Comparison of ENCODE assay signal across 5 worm cellular contexts in genomic region chrII:11103052-11103451, ce11.
TF ChIP-seq lines count a peak whose summit lies in the region.

No protein-coding gene starts in this region.

TF ChIP-seq in whole organism, L1 larva, 84 proteins besides CTCF, POLR2A, EP300 and RAD21 (continues in another document):
- TF ChIP-seq xbp-1 (tag; optimal IDR thresholded peaks at IDR 0.05; lab: Kevin White, UChicago) (peak; percentile 17), F16B12.6 (tag; optimal IDR thresholded peaks at IDR 0.05; lab: Kevin White, UChicago) (peak; percentile 37), fkh-4 (tag; optimal IDR thresholded peaks at IDR 0.05; lab: Kevin White, UChicago; ENCODE audit: borderline replicate concordance) (no peak), nhr-77 (tag; optimal IDR thresholded peaks at IDR 0.05; lab: Kevin White, UChicago) (peak; percentile 32), blmp-1 (tag; optimal IDR thresholded peaks at IDR 0.05; lab: Kevin White, UChicago) (peak; percentile 78), nhr-20 (tag; optimal IDR thresholded peaks at IDR 0.05; lab: Kevin White, UChicago) (peak; percentile 68), lin-13 (GFP tag; optimal IDR thresholded peaks at IDR 0.05; lab: Kevin White, UChicago) (peak; percentile 55), lin-35 (GFP tag; optimal IDR thresholded peaks at IDR 0.05; lab: Kevin White, UChicago) (peak; percentile 74 to 85), skn-1 (tag; optimal IDR thresholded peaks at IDR 0.05; lab: Kevin White, UChicago) (peak; percentile 78), nhr-90 (tag; optimal IDR thresholded peaks at IDR 0.05; lab: Kevin White, UChicago; ENCODE audit: poor library complexity) (peak; percentile 32), ztf-4 (tag; optimal IDR thresholded peaks at IDR 0.05; lab: Kevin White, UChicago) (no peak), isw-1 (GFP tag; IDR thresholded peaks at IDR 0.05; lab: Robert Waterston, UW) (peak; percentile 26), C16A3.4 (tag; optimal IDR thresholded peaks at IDR 0.05; lab: Kevin White, UChicago) (peak; percentile 72), elt-3 (tag; optimal IDR thresholded peaks at IDR 0.05; lab: Kevin White, UChicago) (peak in 2 of 6 experiments; percentile 10 to 39), fkh-8 (tag; optimal IDR thresholded peaks at IDR 0.05; lab: Kevin White, UChicago) (peak; percentile 53), lin-15B (tag; optimal IDR thresholded peaks at IDR 0.05; lab: Kevin White, UChicago) (peak; percentile 10), lsy-2 (tag; optimal IDR thresholded peaks at IDR 0.05; lab: Kevin White, UChicago) (peak; percentile 67 to 88), ceh-88 (GFP tag; IDR thresholded peaks at IDR 0.05; lab: Robert Waterston, UW) (no peak)

TF ChIP-seq in whole organism, L3 larva, 47 proteins besides CTCF, POLR2A, EP300 and RAD21:
- peak; percentile 80 for TF ChIP-seq egl-5 (tag; optimal IDR thresholded peaks at IDR 0.05; lab: Kevin White, UChicago)
- no peak for TF ChIP-seq nhr-67 (tag; optimal IDR thresholded peaks at IDR 0.05; lab: Kevin White, UChicago)
- no peak for TF ChIP-seq eor-1 (tag; optimal IDR thresholded peaks at IDR 0.05; lab: Kevin White, UChicago)
- peak; percentile 72 for TF ChIP-seq nhr-23 (tag; optimal IDR thresholded peaks at IDR 0.05; lab: Kevin White, UChicago)
- TF ChIP-seq ceh-82 (tag; optimal IDR thresholded peaks at IDR 0.05; lab: Kevin White, UChicago): no peak
- TF ChIP-seq skn-1 (tag; optimal IDR thresholded peaks at IDR 0.05; lab: Kevin White, UChicago): no peak
- TF ChIP-seq elt-2 (tag; optimal IDR thresholded peaks at IDR 0.05; lab: Kevin White, UChicago): peak; percentile 48
- peak; percentile 11 for TF ChIP-seq hmg-11 (tag; optimal IDR thresholded peaks at IDR 0.05; lab: Kevin White, UChicago)
- peak; percentile 82 for TF ChIP-seq lin-15B (tag; optimal IDR thresholded peaks at IDR 0.05; lab: Kevin White, UChicago)
- TF ChIP-seq snpc-4 (tag; optimal IDR thresholded peaks at IDR 0.05; lab: Kevin White, UChicago): peak; percentile 49
- TF ChIP-seq R02D3.7 (tag; optimal IDR thresholded peaks at IDR 0.05; lab: Kevin White, UChicago): no peak
- TF ChIP-seq pha-4 (tag; optimal IDR thresholded peaks at IDR 0.05; lab: Kevin White, UChicago): peak; percentile 84
- no peak for TF ChIP-seq fkh-10 (GFP tag; optimal IDR thresholded peaks at IDR 0.05; lab: Kevin White, UChicago)
- TF ChIP-seq fos-1 (tag; optimal IDR thresholded peaks at IDR 0.05; lab: Kevin White, UChicago): no peak
- TF ChIP-seq lin-39 (tag; optimal IDR thresholded peaks at IDR 0.05; lab: Kevin White, UChicago): peak; percentile 79
- TF ChIP-seq nhr-25 (tag; optimal IDR thresholded peaks at IDR 0.05; lab: Kevin White, UChicago): peak; percentile 83
- TF ChIP-seq pqm-1 (tag; optimal IDR thresholded peaks at IDR 0.05; lab: Kevin White, UChicago): peak; percentile 29
- TF ChIP-seq nfya-1 (tag; optimal IDR thresholded peaks at IDR 0.05; lab: Kevin White, UChicago; ENCODE audit: insufficient read depth): peak; percentile 76
- TF ChIP-seq ztf-11 (tag; optimal IDR thresholded peaks at IDR 0.05; lab: Kevin White, UChicago): no peak

TF ChIP-seq in whole organism, early embryonic, 17 proteins besides CTCF, POLR2A, EP300 and RAD21:
- TF ChIP-seq hnd-1 (tag; optimal IDR thresholded peaks at IDR 0.05; lab: Kevin White, UChicago): no peak
- peak; percentile 10 for TF ChIP-seq F13C5.2 (tag; optimal IDR thresholded peaks at IDR 0.05; lab: Kevin White, UChicago)
- no peak for TF ChIP-seq tbx-11 (GFP tag; IDR thresholded peaks at IDR 0.05; lab: Robert Waterston, UW)
- no peak for TF ChIP-seq ets-7 (tag; optimal IDR thresholded peaks at IDR 0.05; lab: Kevin White, UChicago)

TF ChIP-seq in whole organism, midembryonic, 9 proteins besides CTCF, POLR2A, EP300 and RAD21:
- no peak for TF ChIP-seq flt-1 (GFP tag; IDR thresholded peaks at IDR 0.05; lab: Robert Waterston, UW)
- peak; percentile 29 for TF ChIP-seq cog-1 (tag; optimal IDR thresholded peaks at IDR 0.05; lab: Kevin White, UChicago)
TF ChIP-seq in whole organism, midembryonic: peak in this region for 1.

TF ChIP-seq in whole organism, young adult, 124 proteins besides CTCF, POLR2A, EP300 and RAD21:
- peak; percentile 90 for TF ChIP-seq attf-5 (GFP tag; optimal IDR thresholded peaks at IDR 0.05; lab: Kevin White, UChicago)
- no peak for TF ChIP-seq ztf-25 (GFP tag; IDR thresholded peaks at IDR 0.05; lab: Robert Waterston, UW)
- no peak for TF ChIP-seq ceh-100 (GFP tag; IDR thresholded peaks at IDR 0.05; lab: Robert Waterston, UW)
- peak; percentile 52 for TF ChIP-seq ceh-27 (GFP tag; optimal IDR thresholded peaks at IDR 0.05; lab: Kevin White, UChicago)
- TF ChIP-seq K11D2.4 (GFP tag; IDR thresholded peaks at IDR 0.05; lab: Robert Waterston, UW): no peak
- TF ChIP-seq nhr-80 (tag; optimal IDR thresholded peaks at IDR 0.05; lab: Kevin White, UChicago): peak; percentile 68
- TF ChIP-seq F23B12.7 (tag; optimal IDR thresholded peaks at IDR 0.05; lab: Kevin White, UChicago; ENCODE audit: insufficient read depth): peak; percentile 26
- no peak for TF ChIP-seq ztf-3 (GFP tag; optimal IDR thresholded peaks at IDR 0.05; lab: Kevin White, UChicago)
- peak; percentile 77 for TF ChIP-seq mcd-1 (GFP tag; IDR thresholded peaks at IDR 0.05; lab: Robert Waterston, UW)
- no peak for TF ChIP-seq ZK185.1 (tag; optimal IDR thresholded peaks at IDR 0.05; lab: Kevin White, UChicago; ENCODE audit: poor library complexity, severe bottlenecking)
- TF ChIP-seq him-1 (tag; optimal IDR thresholded peaks at IDR 0.05; lab: Kevin White, UChicago): no peak
- no peak for TF ChIP-seq ceh-79 (tag; optimal IDR thresholded peaks at IDR 0.05; lab: Kevin White, UChicago)
- no peak for TF ChIP-seq ets-4 (GFP tag; optimal IDR thresholded peaks at IDR 0.05; lab: Kevin White, UChicago)
- TF ChIP-seq rpc-1 (optimal IDR thresholded peaks at IDR 0.05; lab: Kevin White, UChicago): no peak
- TF ChIP-seq rpc-1 (tag; optimal IDR thresholded peaks at IDR 0.05; lab: Kevin White, UChicago): no peak
- TF ChIP-seq mes-4 (tag; optimal IDR thresholded peaks at IDR 0.05; lab: Kevin White, UChicago): no peak
- no peak for TF ChIP-seq ceh-91 (GFP tag; IDR thresholded peaks at IDR 0.05; lab: Robert Waterston, UW)
- peak; percentile 44 for TF ChIP-seq K12H6.12 (tag; optimal IDR thresholded peaks at IDR 0.05; lab: Kevin White, UChicago)
- TF ChIP-seq dox-1 (GFP tag; IDR thresholded peaks at IDR 0.05; lab: Robert Waterston, UW): peak; percentile 59; the same call in 1 of the 2 replicates
- no peak for TF ChIP-seq cebp-1 (GFP tag; IDR thresholded peaks at IDR 0.05; lab: Robert Waterston, UW)
- peak; percentile 47 for TF ChIP-seq cebp-1 (tag; optimal IDR thresholded peaks at IDR 0.05; lab: Kevin White, UChicago)
- no peak for TF ChIP-seq F10E7.11 (tag; optimal IDR thresholded peaks at IDR 0.05; lab: Kevin White, UChicago)
- no peak for TF ChIP-seq F33H1.4 (GFP tag; IDR thresholded peaks at IDR 0.05; lab: Robert Waterston, UW)
- TF ChIP-seq hmg-1.2 (GFP tag; IDR thresholded peaks at IDR 0.05; lab: Robert Waterston, UW): peak; percentile 61; the same call in 1 of the 2 replicates
- no peak for TF ChIP-seq ztf-26 (tag; optimal IDR thresholded peaks at IDR 0.05; lab: Kevin White, UChicago)
- TF ChIP-seq nhr-90 (tag; optimal IDR thresholded peaks at IDR 0.05; lab: Kevin White, UChicago): no peak
- no peak for TF ChIP-seq nhr-120 (GFP tag; IDR thresholded peaks at IDR 0.05; lab: Robert Waterston, UW)
- TF ChIP-seq lsy-27 (tag; optimal IDR thresholded peaks at IDR 0.05; lab: Kevin White, UChicago; ENCODE audit: borderline replicate concordance, insufficient read depth): no peak
- TF ChIP-seq hlh-12 (tag; optimal IDR thresholded peaks at IDR 0.05; lab: Kevin White, UChicago): no peak
- TF ChIP-seq Y95B8A.8 (GFP tag; IDR thresholded peaks at IDR 0.05; lab: Robert Waterston, UW): no peak
- peak; percentile 51; the same call in 1 of the 2 replicates for TF ChIP-seq attf-3 (GFP tag; conservative IDR thresholded peaks at IDR 0.05; lab: Robert Waterston, UW)
- no peak for TF ChIP-seq snpc-4 (GFP tag; optimal IDR thresholded peaks at IDR 0.05; lab: Kevin White, UChicago)
- peak in 1 of 4 experiments; percentile 1 for TF ChIP-seq snpc-4 (tag; optimal IDR thresholded peaks at IDR 0.05; lab: Kevin White, UChicago)
- peak in 1 of 3 experiments; percentile 59 for TF ChIP-seq lin-35 (GFP tag; optimal IDR thresholded peaks at IDR 0.05; lab: Kevin White, UChicago)
- no peak for TF ChIP-seq pbrm-1 (GFP tag; IDR thresholded peaks at IDR 0.05; lab: Robert Waterston, UW)
- TF ChIP-seq tbp1 (GFP tag; optimal IDR thresholded peaks at IDR 0.05; lab: Kevin White, UChicago): no peak
- TF ChIP-seq zfh-2 (GFP tag; conservative IDR thresholded peaks at IDR 0.05; lab: Robert Waterston, UW): peak; percentile 60

Comparison
In these comparisons a context has a peak if more than half of its experiments do, and no peak if none do; other contexts are left out.
1. Of the 8 proteins assayed by ChIP-seq in both whole organism, young adult and whole organism, L1 larva: peak only in whole organism, young adult: none; only in whole organism, L1 larva: dpl-1, efl-1, nhr-90 and unc-130; in both: none; in neither: 2; mixed calls (peak in some experiments, not most) for 2.